Worm (Caenorhabditis elegans): ENCODE measurements around the gene F46G11.6.

DNA sequence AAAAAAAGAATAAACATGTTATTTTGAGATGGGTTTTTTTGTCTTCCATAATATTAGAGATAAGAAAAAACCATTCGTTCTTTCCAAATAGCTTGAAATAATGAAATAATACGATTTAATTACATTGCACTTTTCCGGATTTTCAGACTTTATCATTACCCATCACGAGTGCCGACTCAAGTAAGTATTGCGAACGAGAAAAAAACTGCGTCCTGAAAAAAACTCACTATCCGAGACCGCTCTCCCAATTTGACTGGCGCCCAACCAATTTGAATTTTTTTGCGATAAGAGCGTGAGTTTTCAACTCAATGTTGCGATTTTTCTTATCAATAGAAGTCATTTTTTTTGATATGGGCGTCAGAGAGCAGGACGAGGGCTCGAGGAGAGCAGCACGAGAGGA lies 26.7 kb downstream of the F46G11.6 start:
- TF ChIP-seq W03F9.2 (tag; optimal IDR thresholded peaks at IDR 0.05) (no peak), dao-5 (tag; optimal IDR thresholded peaks at IDR 0.05) (no peak)

All from whole organism, L4/young adult.